Fruit fly (Drosophila melanogaster): ENCODE results near the gene Polr1E.

Polr1E gene

dm6 chr3R:18255281-18255680, 46.2 kb downstream of the Polr1E start, which contains the start of the genes Ada2a, Polr2D, Tgs1 and moi (continued):
- TF ChIP-seq bbx (GFP tag; IDR thresholded peaks at IDR 0.05; ENCODE audit: partially characterized antibody) (peak; percentile 82), pfk (GFP tag; optimal IDR thresholded peaks at IDR 0.05) (no peak), row (GFP tag; IDR thresholded peaks at IDR 0.05) (no peak), Side (GFP tag; optimal IDR thresholded peaks at IDR 0.05) (no peak), CG4854 (GFP tag; optimal IDR thresholded peaks at IDR 0.05) (no peak), CG12659 (GFP tag; optimal IDR thresholded peaks at IDR 0.05) (peak; percentile 42), CG6854 (GFP tag; optimal IDR thresholded peaks at IDR 0.05) (no peak), CG2129 (GFP tag; IDR thresholded peaks at IDR 0.05; ENCODE audit: partially characterized antibody) (peak; percentile 42; the same call in 1 of the 2 replicates), sd (tag; optimal IDR thresholded peaks at IDR 0.05) (peak; percentile 40), z (GFP tag; IDR thresholded peaks at IDR 0.05) (no peak), Myb (GFP tag; optimal IDR thresholded peaks at IDR 0.05) (peak; percentile 35), CG3995 (GFP tag; optimal IDR thresholded peaks at IDR 0.05) (peak; percentile 10), ATbp (GFP tag; optimal IDR thresholded peaks at IDR 0.05) (no peak), nerfin-2 (GFP tag; IDR thresholded peaks at IDR 0.05; ENCODE audit: partially characterized antibody) (no peak), Opbp (GFP tag; IDR thresholded peaks at IDR 0.05; ENCODE audit: partially characterized antibody) (peak; percentile 87), org-1 (GFP tag; optimal IDR thresholded peaks at IDR 0.05) (no peak), sens (GFP tag) (peak; percentile 18), ab (GFP tag; optimal IDR thresholded peaks at IDR 0.05) (no peak), inv (GFP tag; IDR thresholded peaks at IDR 0.05; ENCODE audit: partially characterized antibody) (peak; percentile 66), CG31365 (tag; optimal IDR thresholded peaks at IDR 0.05) (no peak), CG6683 (GFP tag; optimal IDR thresholded peaks at IDR 0.05) (no peak), CG9797 (GFP tag; optimal IDR thresholded peaks at IDR 0.05) (peak; percentile 78), CG4328 (GFP tag; optimal IDR thresholded peaks at IDR 0.05) (no peak), pzg (GFP tag; optimal IDR thresholded peaks at IDR 0.05) (peak; percentile 72), CG18619 (GFP tag; optimal IDR thresholded peaks at IDR 0.05) (no peak), Lpt (GFP tag; optimal IDR thresholded peaks at IDR 0.05) (no peak), CG4617 (GFP tag; optimal IDR thresholded peaks at IDR 0.05; ENCODE audit: borderline replicate concordance) (peak; percentile 92), hkb (optimal IDR thresholded peaks at IDR 0.05) (peak; percentile 47), hkb (GFP tag; IDR thresholded peaks at IDR 0.05) (no peak), amos (GFP tag; IDR thresholded peaks at IDR 0.05; ENCODE audit: partially characterized antibody) (peak; percentile 84), CG15479 (GFP tag; optimal IDR thresholded peaks at IDR 0.05) (peak; percentile 64), Aef1 (GFP tag; IDR thresholded peaks at IDR 0.05) (no peak), CG43689 (GFP tag; IDR thresholded peaks at IDR 0.05) (no peak), tx (GFP tag; optimal IDR thresholded peaks at IDR 0.05) (no peak), Doc3 (GFP tag; IDR thresholded peaks at IDR 0.05; ENCODE audit: partially characterized antibody) (peak; percentile 76), CG15601 (tag; optimal IDR thresholded peaks at IDR 0.05) (no peak), CHES-1-like (GFP tag; optimal IDR thresholded peaks at IDR 0.05) (peak; percentile 63), tna (GFP tag; IDR thresholded peaks at IDR 0.05; ENCODE audit: partially characterized antibody) (peak; percentile 47; the same call in 1 of the 2 replicates), esg (GFP tag; conservative IDR thresholded peaks at IDR 0.05) (no peak), CG13287 (GFP tag; IDR thresholded peaks at IDR 0.05; ENCODE audit: partially characterized antibody) (peak; percentile 86), CG10267 (tag; optimal IDR thresholded peaks at IDR 0.05) (no peak), Nf-YB (GFP tag; optimal IDR thresholded peaks at IDR 0.05) (no peak), CG31224 (GFP tag; IDR thresholded peaks at IDR 0.05) (no peak), Optix (GFP tag; IDR thresholded peaks at IDR 0.05) (no peak), Dp (GFP tag; optimal IDR thresholded peaks at IDR 0.05) (peak; percentile 67), CG2875 (GFP tag; optimal IDR thresholded peaks at IDR 0.05) (no peak), HmgD (GFP tag; optimal IDR thresholded peaks at IDR 0.05) (no peak), zen2 (GFP tag; IDR thresholded peaks at IDR 0.05; ENCODE audit: partially characterized antibody) (peak; percentile 51; the same call in 1 of the 3 replicates), Nf-YC (tag; optimal IDR thresholded peaks at IDR 0.05) (peak; percentile 5), CG8924 (tag; optimal IDR thresholded peaks at IDR 0.05) (no peak)
